Worm (Caenorhabditis elegans) whole organism, L4 larva: ENCODE data around the gene aman-1.

Experiments
- F10B5.3 ChIP-seq: sonication (generic microtip); optimal IDR thresholded peaks from 2 replicates; lab custom pipeline; 2016; ENCODE audit warnings: mild to moderate bottlenecking, missing genetic modification characterization, missing compliant biosample characterization
- F26F4.8 ChIP-seq: fragments of 200-800 bp; sonication (Bioruptor generic); conservative IDR thresholded peaks from 2 replicates; pipeline ENCODE4 v1.3.6; 2022; ENCODE audit warnings: missing genetic modification characterization, missing compliant biosample characterization
- F49E8.2 ChIP-seq: sonication (generic microtip); optimal IDR thresholded peaks from 2 replicates; lab custom pipeline; 2016; ENCODE audit warnings: missing compliant biosample characterization, mild to moderate bottlenecking, missing genetic modification characterization, borderline replicate concordance
- Y105C5A.15 ChIP-seq: fragments of 200-800 bp; sonication (Bioruptor generic); IDR thresholded peaks from 2 replicates; pipeline ENCODE4 v1.3.6; 2022; ENCODE audit warnings: missing genetic modification characterization, missing compliant biosample characterization
- Y75B8A.6 ChIP-seq: fragments of 200-800 bp; sonication (Bioruptor generic); IDR thresholded peaks from 2 replicates; pipeline ENCODE4 v1.3.6; 2022; ENCODE audit warnings: missing genetic modification reagents, missing genetic modification characterization, missing compliant biosample characterization
- ZK546.5 ChIP-seq, 2 experiments: sonication (generic microtip); optimal IDR thresholded peaks; 2 replicates each; lab custom pipeline; 2017; ENCODE audit warnings: missing biosample characterization in 2 of 2, missing genetic modification characterization in 2 of 2
- aha-1 ChIP-seq: fragments of 150-350 bp; peaks from one replicate; lab custom pipeline; 2014; ENCODE audit warnings: missing biosample characterization, missing genetic modification characterization
- attf-4 ChIP-seq: sonication (generic microtip); optimal IDR thresholded peaks from 3 replicates; lab custom pipeline; 2017; ENCODE audit warnings: missing biosample characterization, missing genetic modification characterization
- dve-1 ChIP-seq: sonication (generic microtip); optimal IDR thresholded peaks from 2 replicates; lab custom pipeline; 2017; ENCODE audit warnings: antibody characterized with exemption, mild to moderate bottlenecking, missing genetic modification characterization, missing compliant biosample characterization; ENCODE audit not compliant: insufficient read depth
- egl-27 ChIP-seq: sonication (generic microtip); optimal IDR thresholded peaks from 3 replicates; lab custom pipeline; 2017; ENCODE audit warnings: missing biosample characterization, missing genetic modification reagents, missing genetic modification characterization
- egl-43 ChIP-seq: fragments of 200-800 bp; sonication (Bioruptor generic); IDR thresholded peaks from 2 replicates; pipeline ENCODE4 v1.3.6; 2022; ENCODE audit warnings: missing genetic modification reagents, missing genetic modification characterization, missing compliant biosample characterization
- hif-1 ChIP-seq, 2 experiments: sonication (generic microtip); optimal IDR thresholded peaks; 2 replicates each; lab custom pipeline; 2016 to 2017; ENCODE audit warnings: missing compliant biosample characterization in 2 of 2, missing genetic modification characterization in 2 of 2, missing genetic modification reagents in 2 of 2, missing genotype in 2 of 2, mild to moderate bottlenecking in 1 of 2
- hlh-30 ChIP-seq: sonication (generic microtip); optimal IDR thresholded peaks from 2 replicates; lab custom pipeline; 2017; ENCODE audit warnings: antibody characterized with exemption, mild to moderate bottlenecking, missing genetic modification characterization, missing compliant biosample characterization; ENCODE audit not compliant: insufficient read depth
- hmg-1.1 ChIP-seq: fragments of 200-800 bp; sonication (Bioruptor generic); IDR thresholded peaks from 2 replicates; pipeline ENCODE4 v1.3.6; 2022; ENCODE audit warnings: missing genetic modification reagents, missing genetic modification characterization, missing compliant biosample characterization
- lin-38 ChIP-seq: fragments of 200-800 bp; sonication (Bioruptor generic); IDR thresholded peaks from 2 replicates; pipeline ENCODE4 v1.3.6; 2022; ENCODE audit warnings: missing genetic modification reagents, missing genetic modification characterization, missing compliant biosample characterization
- lir-3 ChIP-seq: sonication (generic microtip); optimal IDR thresholded peaks from 2 replicates; lab custom pipeline; 2016; ENCODE audit warnings: mild to moderate bottlenecking, missing genetic modification characterization, missing compliant biosample characterization
- lsy-2 ChIP-seq, 2 experiments: fragments of 150-350 bp in 1 of 2; sonication (generic microtip) in 1 of 2; optimal IDR thresholded peaks; 2 replicates each; lab custom pipeline; 2014 to 2017; ENCODE audit warnings: missing biosample characterization in 2 of 2, missing genetic modification characterization in 2 of 2
- mdl-1 ChIP-seq, 2 experiments: fragments of 150-350 bp in 1 of 2; sonication (generic microtip) in 1 of 2; optimal IDR thresholded peaks; 2 replicates each; lab custom pipeline; 2014 to 2017; ENCODE audit warnings: missing biosample characterization in 2 of 2, missing genetic modification characterization in 2 of 2
- mxl-3 ChIP-seq: fragments of 200-800 bp; sonication (Bioruptor generic); optimal IDR thresholded peaks from 2 replicates; lab custom pipeline; 2018; ENCODE audit warnings: mild to moderate bottlenecking, missing genetic modification characterization, missing compliant biosample characterization
- nhr-10 ChIP-seq: fragments of 150-350 bp; optimal IDR thresholded peaks from 2 replicates; lab custom pipeline; 2014; ENCODE audit warnings: missing biosample characterization, missing genetic modification characterization
- nhr-25 ChIP-seq: sonication (generic microtip); optimal IDR thresholded peaks from 2 replicates; lab custom pipeline; 2017; ENCODE audit warnings: missing genetic modification characterization, mild to moderate bottlenecking, missing compliant biosample characterization, antibody characterized with exemption, moderate library complexity, borderline replicate concordance; ENCODE audit not compliant: insufficient read depth
- nhr-28 ChIP-seq: fragments of 150-350 bp; optimal IDR thresholded peaks from 2 replicates; lab custom pipeline; 2014; ENCODE audit warnings: missing biosample characterization, missing genetic modification characterization
- nhr-48 ChIP-seq: sonication (generic microtip); optimal IDR thresholded peaks from 2 replicates; lab custom pipeline; 2016; ENCODE audit warnings: mild to moderate bottlenecking, missing genetic modification characterization, missing compliant biosample characterization
- nhr-77 ChIP-seq: fragments of 150-350 bp; optimal IDR thresholded peaks from 2 replicates; lab custom pipeline; 2014; ENCODE audit warnings: missing biosample characterization, missing genetic modification characterization
- snpc-4 ChIP-seq: fragments of 150-350 bp; optimal IDR thresholded peaks from 2 replicates; lab custom pipeline; 2014; ENCODE audit warnings: missing biosample characterization, missing genetic modification characterization
- spr-3 ChIP-seq: fragments of 200-800 bp; sonication (Bioruptor generic); optimal IDR thresholded peaks from 2 replicates; lab custom pipeline; 2018; ENCODE audit warnings: mild to moderate bottlenecking, missing genetic modification characterization, missing compliant biosample characterization
- tra-1 ChIP-seq: fragments of 200-800 bp; sonication (Bioruptor generic); IDR thresholded peaks from 2 replicates; pipeline ENCODE4 v1.3.6; 2022; ENCODE audit warnings: missing genetic modification reagents, missing genetic modification characterization, missing compliant biosample characterization
- unc-62 ChIP-seq, 3 experiments: fragments of 150-350 bp in 1 of 3; sonication (generic microtip); optimal IDR thresholded peaks in 2 of 3; peaks in 1 of 3; 1 replicate in 1 of 3; 2 replicates in 2 of 3; lab custom pipeline; 2014 to 2017; ENCODE audit warnings: missing biosample characterization in 3 of 3, missing genetic modification characterization in 3 of 3, missing genetic modification reagents in 3 of 3, missing genotype in 1 of 3
- vab-7 ChIP-seq: fragments of 200-800 bp; sonication (Bioruptor generic); IDR thresholded peaks from 2 replicates; pipeline ENCODE4 v1.3.6; 2022; ENCODE audit warnings: missing genetic modification reagents, missing genetic modification characterization, missing compliant biosample characterization
- zip-11 ChIP-seq: fragments of 200-800 bp; sonication (Bioruptor generic); IDR thresholded peaks from 2 replicates; pipeline ENCODE4 v1.3.6; 2022; ENCODE audit warnings: missing genetic modification characterization, missing compliant biosample characterization
- zip-2 ChIP-seq: fragments of 150-350 bp; optimal IDR thresholded peaks from 2 replicates; lab custom pipeline; 2014; ENCODE audit warnings: missing biosample characterization, missing genetic modification characterization
- ztf-11 ChIP-seq: fragments of 150-350 bp; optimal IDR thresholded peaks from 2 replicates; lab custom pipeline; 2014; ENCODE audit warnings: missing biosample characterization, missing genetic modification characterization

Gene aman-1

ce11 chrX:4732752-4733151 is at the start of gene aman-1:
Gene aman-1, plus strand, starts transcription at chrX:4733095.
- no peak for TF ChIP-seq dve-1 (tag; lab: Kevin White, UChicago)
- no peak for TF ChIP-seq F10B5.3 (tag; lab: Kevin White, UChicago)
- no peak for TF ChIP-seq lin-38 (GFP tag; lab: Robert Waterston, UW)
- TF ChIP-seq spr-3 (GFP tag; lab: Kevin White, UChicago) = no peak
- no peak for TF ChIP-seq attf-4 (tag; lab: Kevin White, UChicago)
- no peak for TF ChIP-seq egl-43
- no peak for TF ChIP-seq hmg-1.1 (GFP tag; lab: Robert Waterston, UW)
- TF ChIP-seq vab-7 = no peak
- TF ChIP-seq zip-11 (GFP tag; lab: Robert Waterston, UW) = no peak
- no peak for TF ChIP-seq nhr-28
- TF ChIP-seq nhr-25 (tag; lab: Kevin White, UChicago) = no peak
- TF ChIP-seq snpc-4 (tag; lab: Kevin White, UChicago) = no peak
- TF ChIP-seq hif-1 (tag; optimal IDR thresholded peaks at IDR 0.05; lab: Kevin White, UChicago) = no peak
- no peak for TF ChIP-seq nhr-48 (tag; lab: Kevin White, UChicago)
- TF ChIP-seq lir-3 (tag; lab: Kevin White, UChicago) = no peak
- TF ChIP-seq nhr-77 (tag; lab: Kevin White, UChicago) = no peak
- no peak for TF ChIP-seq F26F4.8 (GFP tag; lab: Robert Waterston, UW)
- no peak for TF ChIP-seq hlh-30 (tag; lab: Kevin White, UChicago)
- no peak for TF ChIP-seq lsy-2 (tag; optimal IDR thresholded peaks at IDR 0.05; lab: Kevin White, UChicago)
- TF ChIP-seq tra-1 = no peak

- TF ChIP-seq Y105C5A.15 (GFP tag; lab: Robert Waterston, UW) (no peak), hlh-30 (tag; lab: Kevin White, UChicago) (peak; percentile 3), nhr-28 (peak; percentile 33), nhr-10 (no peak), egl-27 (tag; lab: Kevin White, UChicago) (no peak), unc-62 (GFP tag; optimal IDR thresholded peaks at IDR 0.05 in 1 of 2; lab: Kevin White, UChicago) (peak in 1 of 2 experiments; percentile 55), unc-62 (tag; optimal IDR thresholded peaks at IDR 0.05; lab: Kevin White, UChicago) (no peak), mxl-3 (GFP tag; lab: Kevin White, UChicago) (no peak), ZK546.5 (tag; optimal IDR thresholded peaks at IDR 0.05; lab: Kevin White, UChicago) (no peak), F49E8.2 (tag; lab: Kevin White, UChicago) (no peak), dve-1 (tag; lab: Kevin White, UChicago) (no peak), mdl-1 (tag; optimal IDR thresholded peaks at IDR 0.05; lab: Kevin White, UChicago) (peak in 1 of 2 experiments; percentile 23)
Observed at ce11 chrX:4685579-4685978, 47.3 kb upstream of the aman-1 start.

ce11 chrX:4691148-4691773 is 41.6 kb upstream of the aman-1 start, which contains the start of gene K02G10.5:
Gene K02G10.5, minus strand, starts transcription at chrX:4691198.
- peak in 1 of 2 experiments; percentile 79 for TF ChIP-seq unc-62 (GFP tag; optimal IDR thresholded peaks at IDR 0.05 in 1 of 2; lab: Kevin White, UChicago)
- no peak for TF ChIP-seq unc-62 (tag; optimal IDR thresholded peaks at IDR 0.05; lab: Kevin White, UChicago)
- no peak for TF ChIP-seq zip-2 (tag; lab: Kevin White, UChicago)
- TF ChIP-seq aha-1 (tag; lab: Kevin White, UChicago) = peak; percentile 62
- TF ChIP-seq Y75B8A.6 (GFP tag; lab: Robert Waterston, UW) = no peak
- TF ChIP-seq mdl-1 (tag; optimal IDR thresholded peaks at IDR 0.05; lab: Kevin White, UChicago) = no peak
- TF ChIP-seq ztf-11 = no peak
